Fruit fly (Drosophila melanogaster) whole organism, embryonic: ENCODE measurements around the gene CG32354.

Experiments used
- CG10979 ChIP-seq: fragments of 200-800 bp; sonication (Bioruptor generic); optimal IDR thresholded peaks from 2 replicates; lab custom pipeline; 2018; ENCODE audit warnings: missing biosample characterization, mild to moderate bottlenecking, missing genetic modification characterization, moderate library complexity
- CG15011 ChIP-seq: fragments of 200-800 bp; sonication (Bioruptor generic); optimal IDR thresholded peaks from 3 replicates; lab custom pipeline; 2018; ENCODE audit warnings: missing biosample characterization, mild to moderate bottlenecking, missing genetic modification characterization
- CG17361 ChIP-seq: fragments of 200-800 bp; sonication (Bioruptor generic); IDR thresholded peaks from 3 replicates; pipeline ENCODE4 v1.3.6; 2022; ENCODE audit warnings: missing biosample characterization, missing genetic modification characterization
- CG17385 ChIP-seq: fragments of 200-800 bp; sonication (Bioruptor generic); optimal IDR thresholded peaks from 3 replicates; lab custom pipeline; 2018; ENCODE audit warnings: missing biosample characterization, mild to moderate bottlenecking, missing genetic modification characterization
- CG17829 ChIP-seq: fragments of 200-800 bp; optimal IDR thresholded peaks from 2 replicates; lab custom pipeline; 2019; ENCODE audit warnings: missing biosample characterization, mild to moderate bottlenecking, missing genetic modification characterization, moderate library complexity
- CG18011 ChIP-seq: fragments of 200-800 bp; sonication (Bioruptor generic); optimal IDR thresholded peaks from 2 replicates; lab custom pipeline; 2017; ENCODE audit warnings: missing biosample characterization, missing genetic modification characterization, mild to moderate bottlenecking, moderate library complexity, missing genotype
- CG18262 ChIP-seq: fragments of 200-800 bp; optimal IDR thresholded peaks from 3 replicates; lab custom pipeline; 2019; ENCODE audit warnings: missing biosample characterization, mild to moderate bottlenecking, missing genetic modification characterization, moderate library complexity
- CG18476 ChIP-seq: fragments of 200-800 bp; sonication (Bioruptor generic); optimal IDR thresholded peaks from 2 replicates; lab custom pipeline; 2016; ENCODE audit warnings: missing biosample characterization, mild to moderate bottlenecking, missing genetic modification characterization
- CG2678 ChIP-seq: fragments of 200-800 bp; sonication (Bioruptor generic); optimal IDR thresholded peaks from 3 replicates; lab custom pipeline; 2019; ENCODE audit warnings: missing biosample characterization, mild to moderate bottlenecking, missing genetic modification characterization, moderate library complexity
- CG2712 ChIP-seq: fragments of 200-800 bp; optimal IDR thresholded peaks from 3 replicates; lab custom pipeline; 2019; ENCODE audit warnings: missing biosample characterization, mild to moderate bottlenecking, missing genetic modification characterization, moderate library complexity
- CG2875 ChIP-seq: fragments of 200-800 bp; sonication (Bioruptor generic); optimal IDR thresholded peaks from 2 replicates; lab custom pipeline; 2017; ENCODE audit warnings: missing biosample characterization, mild to moderate bottlenecking, missing genetic modification characterization, missing genetic modification reagents
- CG34224 ChIP-seq: fragments of 200-800 bp; sonication (Bioruptor generic); IDR thresholded peaks from 3 replicates; pipeline ENCODE4 v1.3.6; 2022; ENCODE audit warnings: missing biosample characterization, missing genetic modification characterization; ENCODE audit not compliant: partially characterized antibody
- CG42726 ChIP-seq: fragments of 200-800 bp; sonication (Bioruptor generic); IDR thresholded peaks from 2 replicates; pipeline ENCODE4 v1.3.6; 2022; ENCODE audit warnings: missing biosample characterization, missing genetic modification characterization; ENCODE audit not compliant: partially characterized antibody
- CG5953 ChIP-seq: fragments of 200-800 bp; sonication (Bioruptor generic); IDR thresholded peaks from 2 replicates; pipeline ENCODE4 v1.3.6; 2022; ENCODE audit warnings: missing biosample characterization, missing genetic modification characterization
- CG6683 ChIP-seq: fragments of 200-800 bp; sonication (Bioruptor generic); optimal IDR thresholded peaks from 2 replicates; lab custom pipeline; 2017; ENCODE audit warnings: missing biosample characterization, mild to moderate bottlenecking, missing genetic modification characterization, missing genetic modification reagents
- CG6813 ChIP-seq: fragments of 200-800 bp; sonication (Bioruptor generic); optimal IDR thresholded peaks from 2 replicates; lab custom pipeline; 2017; ENCODE audit warnings: missing biosample characterization, missing genetic modification characterization, mild to moderate bottlenecking, moderate library complexity, missing genetic modification reagents
- CG7556 ChIP-seq: fragments of 200-800 bp; sonication (Bioruptor generic); optimal IDR thresholded peaks from 2 replicates; lab custom pipeline; 2017; ENCODE audit warnings: missing biosample characterization, mild to moderate bottlenecking, missing genetic modification characterization
- CG8281 ChIP-seq: fragments of 200-800 bp; sonication (Bioruptor generic); optimal IDR thresholded peaks from 2 replicates; lab custom pipeline; 2018; ENCODE audit warnings: missing biosample characterization, mild to moderate bottlenecking, missing genetic modification characterization, moderate library complexity
- CG9932 ChIP-seq: fragments of 200-800 bp; sonication (Bioruptor generic); IDR thresholded peaks from 2 replicates; pipeline ENCODE4 v1.3.6; 2022; ENCODE audit warnings: missing biosample characterization, missing genetic modification characterization
- CoRest ChIP-seq: fragments of 200-800 bp; sonication (Bioruptor generic); optimal IDR thresholded peaks from 3 replicates; lab custom pipeline; 2018; ENCODE audit warnings: missing biosample characterization, mild to moderate bottlenecking, missing genetic modification characterization, moderate library complexity
- D ChIP-seq, 2 experiments: fragments of 200-800 bp in 1 of 2; fragments of >200 bp in 1 of 2; sonication (Bioruptor generic) in 1 of 2; optimal IDR thresholded peaks; 2 replicates in 1 of 2; 3 replicates in 1 of 2; lab custom pipeline; 2017; ENCODE audit warnings: mild to moderate bottlenecking in 1 of 2, missing biosample characterization in 1 of 2, missing genetic modification characterization in 1 of 2, missing genetic modification reagents in 1 of 2
- HLH54F ChIP-seq: fragments of 200-800 bp; sonication (Bioruptor generic); optimal IDR thresholded peaks from 3 replicates; lab custom pipeline; 2016; ENCODE audit warnings: missing biosample characterization, missing genetic modification characterization
- Lhr ChIP-seq: fragments of 200-800 bp; sonication (Bioruptor generic); optimal IDR thresholded peaks from 3 replicates; lab custom pipeline; 2017; ENCODE audit warnings: mild to moderate bottlenecking, missing biosample characterization, missing genetic modification reagents, missing genetic modification characterization
- Ptx1 ChIP-seq: fragments of 200-800 bp; sonication (Bioruptor generic); IDR thresholded peaks from 2 replicates; pipeline ENCODE4 v1.3.6; 2022; ENCODE audit warnings: missing biosample characterization, missing genetic modification characterization
- Scr ChIP-seq: fragments of 200-800 bp; sonication (Bioruptor generic); IDR thresholded peaks from 2 replicates; pipeline ENCODE4 v1.3.6; 2022; ENCODE audit warnings: missing biosample characterization, missing genetic modification characterization; ENCODE audit not compliant: partially characterized antibody
- Sox102F ChIP-seq: fragments of 200-800 bp; sonication (Bioruptor generic); optimal IDR thresholded peaks from 2 replicates; lab custom pipeline; 2018; ENCODE audit warnings: missing biosample characterization, mild to moderate bottlenecking, missing genetic modification characterization, moderate library complexity
- bab2 ChIP-seq: fragments of 200-800 bp; sonication (Bioruptor generic); optimal IDR thresholded peaks from 2 replicates; lab custom pipeline; 2016; ENCODE audit warnings: missing biosample characterization, missing genetic modification characterization
- bsh ChIP-seq, 2 experiments: fragments of 200-800 bp; sonication (Bioruptor generic); optimal IDR thresholded peaks; 2 replicates each; lab custom pipeline; 2017 to 2018; ENCODE audit warnings: mild to moderate bottlenecking in 2 of 2, missing biosample characterization in 2 of 2, missing genetic modification characterization in 2 of 2, moderate library complexity in 1 of 2
- cad ChIP-seq: fragments of >200 bp; optimal IDR thresholded peaks from 2 replicates; lab custom pipeline; 2017; ENCODE audit warnings: missing biosample characterization, missing genetic modification characterization
- crc ChIP-seq: fragments of 200-800 bp; sonication (Bioruptor generic); optimal IDR thresholded peaks from 2 replicates; lab custom pipeline; 2016; ENCODE audit warnings: missing biosample characterization, missing genetic modification characterization
- danr ChIP-seq: fragments of 200-800 bp; sonication (Bioruptor generic); IDR thresholded peaks from 2 replicates; pipeline ENCODE4 v1.3.6; 2022; ENCODE audit warnings: missing biosample characterization, missing genetic modification characterization
- gcm ChIP-seq: fragments of 200-800 bp; sonication (Bioruptor generic); optimal IDR thresholded peaks from 2 replicates; lab custom pipeline; 2019; ENCODE audit warnings: missing biosample characterization, mild to moderate bottlenecking, missing genetic modification characterization, moderate library complexity
- hbn ChIP-seq: fragments of 200-800 bp; sonication (Bioruptor generic); IDR thresholded peaks from 2 replicates; pipeline ENCODE4 v1.3.6; 2022; ENCODE audit warnings: missing biosample characterization, missing genetic modification characterization; ENCODE audit not compliant: partially characterized antibody
- mld ChIP-seq: fragments of 200-800 bp; sonication (Bioruptor generic); IDR thresholded peaks from 3 replicates; pipeline ENCODE4 v1.3.6; 2022; ENCODE audit warnings: missing biosample characterization, missing genetic modification characterization; ENCODE audit not compliant: partially characterized antibody
- nerfin-1 ChIP-seq: fragments of 200-800 bp; sonication (Bioruptor generic); optimal IDR thresholded peaks from 3 replicates; lab custom pipeline; 2019; ENCODE audit warnings: missing biosample characterization, mild to moderate bottlenecking, missing genetic modification characterization, moderate library complexity
- nmo ChIP-seq: fragments of 200-800 bp; sonication (Bioruptor generic); optimal IDR thresholded peaks from 2 replicates; lab custom pipeline; 2018; ENCODE audit warnings: missing biosample characterization, mild to moderate bottlenecking, missing genetic modification characterization, moderate library complexity
- pb ChIP-seq: fragments of 200-800 bp; sonication (Bioruptor generic); optimal IDR thresholded peaks from 3 replicates; lab custom pipeline; 2016; ENCODE audit warnings: missing biosample characterization, missing genetic modification characterization
- phol ChIP-seq: fragments of 200-800 bp; sonication (Bioruptor generic); optimal IDR thresholded peaks from 3 replicates; lab custom pipeline; 2018; ENCODE audit warnings: missing biosample characterization, mild to moderate bottlenecking, missing genetic modification characterization, moderate library complexity
- pros ChIP-seq: fragments of 200-800 bp; sonication (Bioruptor generic); optimal IDR thresholded peaks from 3 replicates; lab custom pipeline; 2019; ENCODE audit warnings: missing biosample characterization, mild to moderate bottlenecking, missing genetic modification characterization, moderate library complexity
- sd ChIP-seq: fragments of 200-800 bp; sonication (Bioruptor generic); optimal IDR thresholded peaks from 3 replicates; lab custom pipeline; 2018; ENCODE audit warnings: missing biosample characterization, mild to moderate bottlenecking, missing genetic modification characterization, moderate library complexity
- sisA ChIP-seq: fragments of 200-800 bp; sonication (Bioruptor generic); IDR thresholded peaks from 2 replicates; pipeline ENCODE4 v1.3.6; 2022; ENCODE audit warnings: missing biosample characterization, missing genetic modification characterization
- z ChIP-seq: fragments of 200-800 bp; sonication (Bioruptor generic); IDR thresholded peaks from 3 replicates; pipeline ENCODE4 v1.3.6; 2022; ENCODE audit warnings: missing biosample characterization, missing genetic modification characterization
- zen ChIP-seq: fragments of 200-800 bp; sonication (Bioruptor generic); optimal IDR thresholded peaks from 3 replicates; lab custom pipeline; 2018; ENCODE audit warnings: missing biosample characterization, mild to moderate bottlenecking, missing genetic modification characterization, moderate library complexity

CG32354 gene

DNA sequence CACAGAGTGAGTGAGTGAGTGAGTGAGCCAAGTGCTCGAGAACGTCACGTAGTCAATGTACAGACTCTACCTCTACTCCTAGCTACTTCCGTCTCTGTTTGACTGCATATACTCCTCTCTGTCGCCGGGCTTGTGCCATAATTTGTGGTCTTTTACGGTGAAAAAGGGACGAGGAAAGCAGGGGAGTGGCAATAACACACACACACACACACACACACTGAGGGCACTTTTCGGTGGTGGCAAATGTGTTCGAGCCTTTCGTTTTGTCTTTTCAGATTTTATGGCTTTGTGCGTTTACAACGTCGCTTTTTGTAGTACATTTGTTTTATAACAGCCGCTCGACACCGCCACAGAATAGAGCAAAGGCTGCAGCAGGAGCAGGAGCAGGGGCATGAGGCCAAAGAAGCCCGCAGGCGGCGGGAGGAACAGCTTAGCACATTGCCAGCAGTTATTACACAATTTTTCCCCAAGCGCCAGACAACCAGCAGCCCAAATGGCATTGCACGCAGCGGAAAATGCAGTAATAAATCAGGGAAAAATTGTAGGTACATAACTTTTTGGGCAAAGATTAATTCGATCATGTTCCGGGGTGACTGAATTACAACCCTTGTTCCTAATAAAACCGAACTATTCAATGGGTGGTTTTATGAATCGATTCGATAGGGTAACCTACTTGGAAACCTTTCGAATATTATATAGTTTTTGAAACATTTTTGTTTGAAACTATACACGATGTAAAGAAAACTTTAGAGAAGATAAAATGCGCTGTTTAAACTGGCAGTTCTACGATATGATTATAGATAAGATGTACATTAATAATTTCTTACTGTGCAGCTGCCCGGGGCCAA is 37.0 kb upstream of the CG32354 start (continued):
- peak; percentile 12 for TF ChIP-seq CG17385
- peak; percentile 21 to 43 for TF ChIP-seq bsh (GFP tag; optimal IDR thresholded peaks at IDR 0.05; lab: Kevin White, UChicago)
- TF ChIP-seq CG17361 (GFP tag; lab: Robert Waterston, UW), result 0 out of 3 replicates have a peak, but pooled peaks have one; percentile 22
- TF ChIP-seq CG9932 (GFP tag; lab: Robert Waterston, UW), result no peak
- no peak for TF ChIP-seq nerfin-1 (tag; lab: Kevin White, UChicago)
- TF ChIP-seq CG2712 (tag; lab: Kevin White, UChicago), result peak; percentile 40
- peak; percentile 79 for TF ChIP-seq pros (GFP tag; lab: Kevin White, UChicago)
- peak; percentile 59 for TF ChIP-seq CG10979 (tag; lab: Kevin White, UChicago)
- TF ChIP-seq z (GFP tag; lab: Robert Waterston, UW), result peak; percentile 93
- peak; percentile 50 for TF ChIP-seq CG7556
- TF ChIP-seq pb, result no peak
- TF ChIP-seq HLH54F (GFP tag; lab: Kevin White, UChicago), result no peak
- TF ChIP-seq CG18262 (tag; lab: Kevin White, UChicago), result peak; percentile 53
- TF ChIP-seq Sox102F (GFP tag; lab: Kevin White, UChicago), result peak; percentile 36
- peak; percentile 14 for TF ChIP-seq CoRest (tag; lab: Kevin White, UChicago)
- TF ChIP-seq CG8281 (tag; lab: Kevin White, UChicago), result no peak
- TF ChIP-seq Ptx1 (GFP tag; lab: Robert Waterston, UW), result peak; percentile 30; the same call in 1 of the 2 replicates
- peak; percentile 30 for TF ChIP-seq D (optimal IDR thresholded peaks at IDR 0.05; lab: Kevin White, UChicago)
- peak; percentile 17 for TF ChIP-seq D (GFP tag; optimal IDR thresholded peaks at IDR 0.05; lab: Kevin White, UChicago)
- 0 out of 2 replicates have a peak, but pooled peaks have one; percentile 14 for TF ChIP-seq Scr (GFP tag; lab: Robert Waterston, UW)
- TF ChIP-seq phol (tag; lab: Kevin White, UChicago), result peak; percentile 48
- no peak for TF ChIP-seq Lhr (GFP tag; lab: Kevin White, UChicago)
- peak; percentile 57 for TF ChIP-seq nmo (GFP tag; lab: Kevin White, UChicago)
- peak; percentile 18 for TF ChIP-seq CG17829
- TF ChIP-seq CG2875 (GFP tag; lab: Kevin White, UChicago), result no peak
- peak; percentile 86 for TF ChIP-seq cad (GFP tag; lab: Kevin White, UChicago)
- TF ChIP-seq CG42726 (GFP tag; lab: Robert Waterston, UW), result no peak
- no peak for TF ChIP-seq sd
- peak; percentile 5 for TF ChIP-seq CG2678

DNA sequence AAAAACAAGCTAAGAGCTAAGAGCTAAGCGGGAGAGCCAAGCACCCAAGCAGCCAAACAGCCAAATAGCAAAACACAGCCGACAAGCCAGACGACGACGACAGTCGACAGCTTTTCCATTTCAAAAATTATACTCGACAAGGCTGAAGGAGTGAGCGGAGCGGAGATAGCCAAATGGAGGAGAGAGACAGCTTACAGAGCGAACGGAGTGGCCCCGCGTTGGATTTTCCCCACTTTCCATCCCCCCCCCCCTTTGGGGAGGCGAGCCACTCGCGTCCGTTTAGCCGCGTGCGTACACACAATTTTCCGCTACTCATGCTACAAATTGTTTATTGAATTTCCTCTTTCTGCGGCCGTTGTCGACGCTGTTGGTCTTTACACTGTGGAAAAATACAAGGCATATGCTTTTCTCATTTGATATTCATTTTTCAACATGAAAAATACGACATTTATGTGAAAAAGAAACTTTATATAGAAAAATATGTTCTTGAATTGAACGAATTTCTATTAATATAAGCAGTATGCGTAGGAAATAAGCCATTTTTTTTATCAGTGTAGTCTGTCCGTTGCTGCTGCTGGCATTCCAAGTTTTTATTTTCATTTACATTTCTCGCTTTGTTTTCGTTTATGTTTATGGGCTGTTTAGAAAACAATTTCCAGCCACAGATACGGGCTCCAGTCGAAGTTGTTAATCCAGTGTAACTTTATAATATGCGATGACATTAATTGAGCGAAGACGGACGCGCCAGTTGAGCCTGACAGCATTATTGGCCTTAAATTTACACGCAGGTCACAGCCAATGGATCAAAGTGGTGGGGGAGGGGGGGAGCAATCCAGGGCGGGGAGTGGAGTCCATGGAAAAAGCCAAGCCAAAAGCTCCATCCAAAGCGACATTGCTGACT is 36.1 kb upstream of the CG32354 start:
- TF ChIP-seq crc (GFP tag; lab: Kevin White, UChicago) (peak; percentile 97), mld (GFP tag; lab: Robert Waterston, UW) (0 out of 3 replicates have a peak, but pooled peaks have one; percentile 22), hbn (no peak), danr (GFP tag; lab: Robert Waterston, UW) (peak; percentile 95), bab2 (GFP tag; lab: Kevin White, UChicago) (peak; percentile 98), CG5953 (peak; percentile 97), CG15011 (GFP tag; lab: Kevin White, UChicago) (peak; percentile 97), CG34224 (GFP tag; lab: Robert Waterston, UW) (peak; percentile 52; the same call in 2 of the 3 replicates), CG6683 (peak; percentile 94), Sox102F (GFP tag; lab: Kevin White, UChicago) (peak; percentile 100), CG18476 (peak; percentile 97), gcm (GFP tag; lab: Kevin White, UChicago) (peak; percentile 99), sisA (GFP tag; lab: Robert Waterston, UW) (peak; percentile 99), CG18011 (peak; percentile 89), CG6813 (GFP tag; lab: Kevin White, UChicago) (peak; percentile 96), zen (tag; lab: Kevin White, UChicago) (peak; percentile 98), nerfin-1 (tag; lab: Kevin White, UChicago) (peak; percentile 98)
